Worm (Caenorhabditis elegans): Measurements from ENCODE around the gene F10G2.10.

- TF ChIP-seq ama-1 (optimal IDR thresholded peaks at IDR 0.05) (no peak), fkh-10 (GFP tag; optimal IDR thresholded peaks at IDR 0.05) (no peak), daf-12 (tag; optimal IDR thresholded peaks at IDR 0.05) (no peak), unc-62 (GFP tag; optimal IDR thresholded peaks at IDR 0.05) (no peak)
Measured at ce11 chrV:7361673-7362072, 39.7 kb downstream of the F10G2.10 start, which contains the start of gene cyp-35A1.

All from whole organism, L3 larva.